Fruit fly (Drosophila melanogaster): ENCODE data around the gene Schip1.

Schip1 gene

dm6 chr2L:10333091-10333991 is 2.4 kb upstream of the Schip1 start, which contains the start of gene GATAd:
GATAd (plus strand) TSS chr2L:10333734.
- no peak for TF ChIP-seq Rel (GFP tag; optimal IDR thresholded peaks at IDR 0.05)
- peak; percentile 35 for TF ChIP-seq Rel (tag; optimal IDR thresholded peaks at IDR 0.05)
- TF ChIP-seq h (GFP tag; optimal IDR thresholded peaks at IDR 0.05): no peak
- TF ChIP-seq HLH106 (tag; optimal IDR thresholded peaks at IDR 0.05): no peak
- TF ChIP-seq fru (GFP tag; optimal IDR thresholded peaks at IDR 0.05): no peak
- TF ChIP-seq foxo (GFP tag; optimal IDR thresholded peaks at IDR 0.05): no peak
- no peak for TF ChIP-seq usp (GFP tag; optimal IDR thresholded peaks at IDR 0.05)
- no peak for TF ChIP-seq N (GFP tag; optimal IDR thresholded peaks at IDR 0.05)
- no peak for TF ChIP-seq lola (GFP tag; optimal IDR thresholded peaks at IDR 0.05)
- no peak for TF ChIP-seq OdsH (GFP tag; optimal IDR thresholded peaks at IDR 0.05)
- no peak for TF ChIP-seq br (GFP tag; optimal IDR thresholded peaks at IDR 0.05)
- no peak for TF ChIP-seq dl (GFP tag; optimal IDR thresholded peaks at IDR 0.05; ENCODE audit: insufficient read depth in 1 of 2, partially characterized antibody in 2 of 2)
- peak; percentile 2 for TF ChIP-seq woc (GFP tag; optimal IDR thresholded peaks at IDR 0.05)
- peak; percentile 56 for TF ChIP-seq brk (GFP tag; optimal IDR thresholded peaks at IDR 0.05)
- TF ChIP-seq tai (GFP tag; optimal IDR thresholded peaks at IDR 0.05): no peak
- TF ChIP-seq Hr83 (GFP tag; optimal IDR thresholded peaks at IDR 0.05; ENCODE audit: poor library complexity, severe bottlenecking): peak; percentile 50
- no peak for TF ChIP-seq CG9705 (GFP tag; optimal IDR thresholded peaks at IDR 0.05)
- TF ChIP-seq pan (optimal IDR thresholded peaks at IDR 0.05): no peak
- TF ChIP-seq ey (GFP tag; optimal IDR thresholded peaks at IDR 0.05): no peak
- no peak for TF ChIP-seq Hr78 (GFP tag; optimal IDR thresholded peaks at IDR 0.05)
- no peak for TF ChIP-seq Vsx2 (GFP tag; optimal IDR thresholded peaks at IDR 0.05; ENCODE audit: partially characterized antibody)
- TF ChIP-seq dmrt93B (GFP tag; optimal IDR thresholded peaks at IDR 0.05): no peak
- TF ChIP-seq rgr (GFP tag; optimal IDR thresholded peaks at IDR 0.05): no peak
- no peak for TF ChIP-seq Hnf4 (GFP tag; optimal IDR thresholded peaks at IDR 0.05)
- TF ChIP-seq sv (GFP tag; optimal IDR thresholded peaks at IDR 0.05): no peak
- no peak for TF ChIP-seq Dif (GFP tag; optimal IDR thresholded peaks at IDR 0.05; ENCODE audit: partially characterized antibody)
- no peak for TF ChIP-seq sage (GFP tag; optimal IDR thresholded peaks at IDR 0.05)
- TF ChIP-seq Mio (GFP tag; optimal IDR thresholded peaks at IDR 0.05): no peak
- TF ChIP-seq CG32264 (GFP tag; optimal IDR thresholded peaks at IDR 0.05): no peak
- no peak for TF ChIP-seq GATAd (GFP tag; optimal IDR thresholded peaks at IDR 0.05)
- no peak for TF ChIP-seq Abd-B (GFP tag; optimal IDR thresholded peaks at IDR 0.05)
- TF ChIP-seq psq (GFP tag; optimal IDR thresholded peaks at IDR 0.05): no peak
- TF ChIP-seq Myc (optimal IDR thresholded peaks at IDR 0.05): peak; percentile 71
- TF ChIP-seq Sp1 (GFP tag; optimal IDR thresholded peaks at IDR 0.05): no peak
- no peak for TF ChIP-seq jim (GFP tag; optimal IDR thresholded peaks at IDR 0.05)
- TF ChIP-seq Jra (GFP tag; optimal IDR thresholded peaks at IDR 0.05): no peak
- TF ChIP-seq dsf (GFP tag; optimal IDR thresholded peaks at IDR 0.05; ENCODE audit: borderline replicate concordance): no peak
- TF ChIP-seq Dfd (GFP tag; optimal IDR thresholded peaks at IDR 0.05): no peak
- no peak for TF ChIP-seq CrebA (GFP tag; optimal IDR thresholded peaks at IDR 0.05; ENCODE audit: borderline replicate concordance)

dm6 chr2L:10327790-10328189 is 3.1 kb downstream of the Schip1 start, which contains the start of gene RnrL:
RnrL (minus strand) TSS chr2L:10327943.
- TF ChIP-seq dmrt93B (GFP tag; optimal IDR thresholded peaks at IDR 0.05) (no peak), sage (GFP tag; optimal IDR thresholded peaks at IDR 0.05) (no peak), Mio (GFP tag; optimal IDR thresholded peaks at IDR 0.05) (no peak), GATAd (GFP tag; optimal IDR thresholded peaks at IDR 0.05) (no peak), Vsx2 (GFP tag; optimal IDR thresholded peaks at IDR 0.05; ENCODE audit: partially characterized antibody) (no peak), sv (GFP tag; optimal IDR thresholded peaks at IDR 0.05) (no peak), dl (GFP tag; optimal IDR thresholded peaks at IDR 0.05; ENCODE audit: insufficient read depth in 1 of 2, partially characterized antibody in 2 of 2) (no peak), Hnf4 (GFP tag; optimal IDR thresholded peaks at IDR 0.05) (no peak), psq (GFP tag; optimal IDR thresholded peaks at IDR 0.05) (no peak), Dfd (GFP tag; optimal IDR thresholded peaks at IDR 0.05) (no peak)
